Worm (Caenorhabditis elegans) whole organism, L4 larva: ENCODE data around the gene F11D5.5.

Experiments used
- D1046.2 ChIP-seq: fragments of 200-800 bp; sonication (Bioruptor generic); IDR thresholded peaks from 2 replicates; pipeline ENCODE4 v1.3.6; 2022; ENCODE audit warnings: missing genetic modification characterization, missing compliant biosample characterization
- F37D6.2 ChIP-seq: sonication (generic microtip); optimal IDR thresholded peaks from 2 replicates; lab custom pipeline; 2016; ENCODE audit warnings: mild to moderate bottlenecking, missing genetic modification characterization, missing compliant biosample characterization
- F44E2.7 ChIP-seq: fragments of 200-800 bp; sonication (Bioruptor generic); IDR thresholded peaks from 2 replicates; pipeline ENCODE4 v2.1.2; 2022; ENCODE audit warnings: missing genetic modification characterization, missing compliant biosample characterization
- R02D3.7 ChIP-seq: fragments of 150-350 bp; sonication (generic microtip); optimal IDR thresholded peaks from 3 replicates; lab custom pipeline; 2014; ENCODE audit warnings: missing biosample characterization, missing genetic modification characterization
- T20F7.1 ChIP-seq: fragments of 200-800 bp; sonication (Bioruptor generic); optimal IDR thresholded peaks from 2 replicates; lab custom pipeline; 2018; ENCODE audit warnings: mild to moderate bottlenecking, missing genetic modification characterization, missing compliant biosample characterization
- Y5F2A.4 ChIP-seq: fragments of 200-800 bp; sonication (Bioruptor generic); optimal IDR thresholded peaks from 2 replicates; lab custom pipeline; 2018; ENCODE audit warnings: mild to moderate bottlenecking, missing genetic modification characterization, missing compliant biosample characterization
- ama-1 ChIP-seq: fragments of 150-350 bp; optimal IDR thresholded peaks from 2 replicates; lab custom pipeline; 2014; ENCODE audit warnings: inconsistent platforms, mixed read lengths
- ceh-32 ChIP-seq: sonication (generic microtip); optimal IDR thresholded peaks from 2 replicates; lab custom pipeline; 2016; ENCODE audit warnings: mild to moderate bottlenecking, missing genetic modification characterization, missing compliant biosample characterization; ENCODE audit not compliant: poor library complexity
- ceh-62 ChIP-seq: sonication (generic microtip); optimal IDR thresholded peaks from 2 replicates; lab custom pipeline; 2017; ENCODE audit warnings: missing biosample characterization, missing genetic modification characterization
- ceh-82 ChIP-seq: sonication (generic microtip); optimal IDR thresholded peaks from 2 replicates; lab custom pipeline; 2017; ENCODE audit warnings: missing biosample characterization, missing genetic modification characterization
- cey-2 ChIP-seq: sonication (generic microtip); optimal IDR thresholded peaks from 3 replicates; lab custom pipeline; 2017; ENCODE audit warnings: missing genetic modification characterization, mild to moderate bottlenecking, missing compliant biosample characterization, antibody characterized with exemption, borderline replicate concordance; ENCODE audit not compliant: insufficient read depth
- ctbp-1 ChIP-seq: fragments of 200-800 bp; sonication (Bioruptor generic); IDR thresholded peaks from 2 replicates; pipeline ENCODE4 v1.3.6; 2022; ENCODE audit warnings: missing genetic modification reagents, missing genetic modification characterization, missing compliant biosample characterization
- daf-16 ChIP-seq, 3 experiments: sonication (generic microtip); optimal IDR thresholded peaks; 2 replicates each; lab custom pipeline; 2016 to 2017; ENCODE audit warnings: missing genetic modification characterization in 3 of 3, missing genetic modification reagents in 3 of 3, mild to moderate bottlenecking in 2 of 3, missing compliant biosample characterization in 2 of 3, missing biosample characterization in 1 of 3, moderate library complexity in 1 of 3
- daf-19 ChIP-seq: fragments of 200-800 bp; sonication (Bioruptor generic); conservative IDR thresholded peaks from 2 replicates; pipeline ENCODE4 v1.3.6; 2022; ENCODE audit warnings: missing genetic modification characterization, missing compliant biosample characterization
- dmd-6 ChIP-seq: fragments of 200-800 bp; sonication (Bioruptor generic); IDR thresholded peaks from 2 replicates; pipeline ENCODE4 v1.3.6; 2022; ENCODE audit warnings: missing genetic modification reagents, missing genetic modification characterization, missing compliant biosample characterization
- dve-1 ChIP-seq: sonication (generic microtip); optimal IDR thresholded peaks from 2 replicates; lab custom pipeline; 2017; ENCODE audit warnings: antibody characterized with exemption, mild to moderate bottlenecking, missing genetic modification characterization, missing compliant biosample characterization; ENCODE audit not compliant: insufficient read depth
- egl-27 ChIP-seq: sonication (generic microtip); optimal IDR thresholded peaks from 3 replicates; lab custom pipeline; 2017; ENCODE audit warnings: missing biosample characterization, missing genetic modification reagents, missing genetic modification characterization
- fkh-10 ChIP-seq: fragments of 150-350 bp; optimal IDR thresholded peaks from 2 replicates; lab custom pipeline; 2014; ENCODE audit warnings: missing biosample characterization, missing genetic modification reagents, missing genetic modification characterization
- fos-1 ChIP-seq: fragments of 150-350 bp; optimal IDR thresholded peaks from 2 replicates; lab custom pipeline; 2014; ENCODE audit warnings: missing biosample characterization, missing genetic modification characterization
- gei-8 ChIP-seq: fragments of 200-800 bp; sonication (Bioruptor generic); optimal IDR thresholded peaks from 2 replicates; lab custom pipeline; 2018; ENCODE audit warnings: mild to moderate bottlenecking, missing genetic modification characterization, missing compliant biosample characterization
- lim-7 ChIP-seq: fragments of 200-800 bp; sonication (Bioruptor generic); IDR thresholded peaks from 2 replicates; pipeline ENCODE4 v1.3.6; 2022; ENCODE audit warnings: missing genetic modification characterization, missing compliant biosample characterization
- lin-15B ChIP-seq: fragments of 150-350 bp; sonication (generic microtip); optimal IDR thresholded peaks from 3 replicates; lab custom pipeline; 2014; ENCODE audit warnings: missing biosample characterization, missing genetic modification characterization
- lin-29 ChIP-seq: fragments of 200-800 bp; sonication (Bioruptor generic); IDR thresholded peaks from 2 replicates; pipeline ENCODE4 v1.3.6; 2022; ENCODE audit warnings: missing genetic modification reagents, missing genetic modification characterization, missing compliant biosample characterization
- lin-38 ChIP-seq: fragments of 200-800 bp; sonication (Bioruptor generic); IDR thresholded peaks from 2 replicates; pipeline ENCODE4 v1.3.6; 2022; ENCODE audit warnings: missing genetic modification reagents, missing genetic modification characterization, missing compliant biosample characterization
- lir-3 ChIP-seq: sonication (generic microtip); optimal IDR thresholded peaks from 2 replicates; lab custom pipeline; 2016; ENCODE audit warnings: mild to moderate bottlenecking, missing genetic modification characterization, missing compliant biosample characterization
- lsy-2 ChIP-seq, 2 experiments: fragments of 150-350 bp in 1 of 2; sonication (generic microtip) in 1 of 2; optimal IDR thresholded peaks; 2 replicates each; lab custom pipeline; 2014 to 2017; ENCODE audit warnings: missing biosample characterization in 2 of 2, missing genetic modification characterization in 2 of 2
- madf-9 ChIP-seq: fragments of 200-800 bp; sonication (Bioruptor generic); conservative IDR thresholded peaks from 2 replicates; pipeline ENCODE4 v1.3.6; 2022; ENCODE audit warnings: missing genetic modification reagents, missing genetic modification characterization, missing compliant biosample characterization
- mep-1 ChIP-seq: fragments of 150-350 bp; sonication (generic microtip); optimal IDR thresholded peaks from 3 replicates; lab custom pipeline; 2014; ENCODE audit warnings: missing biosample characterization, missing genetic modification characterization
- mxl-3 ChIP-seq: fragments of 200-800 bp; sonication (Bioruptor generic); optimal IDR thresholded peaks from 2 replicates; lab custom pipeline; 2018; ENCODE audit warnings: mild to moderate bottlenecking, missing genetic modification characterization, missing compliant biosample characterization
- nhr-28 ChIP-seq: fragments of 150-350 bp; optimal IDR thresholded peaks from 2 replicates; lab custom pipeline; 2014; ENCODE audit warnings: missing biosample characterization, missing genetic modification characterization
- nhr-48 ChIP-seq: sonication (generic microtip); optimal IDR thresholded peaks from 2 replicates; lab custom pipeline; 2016; ENCODE audit warnings: mild to moderate bottlenecking, missing genetic modification characterization, missing compliant biosample characterization
- nhr-6 ChIP-seq: fragments of 150-350 bp; optimal IDR thresholded peaks from 2 replicates; lab custom pipeline; 2014; ENCODE audit warnings: missing biosample characterization, missing genetic modification characterization
- nhr-77 ChIP-seq: fragments of 150-350 bp; optimal IDR thresholded peaks from 2 replicates; lab custom pipeline; 2014; ENCODE audit warnings: missing biosample characterization, missing genetic modification characterization
- pha-4 ChIP-seq, 2 experiments: fragments of 150-350 bp in 1 of 2; fragments of 200-800 bp in 1 of 2; sonication (Bioruptor generic) in 1 of 2; IDR thresholded peaks in 1 of 2; optimal IDR thresholded peaks in 1 of 2; 2 replicates each; pipeline versions ENCODE4 v1.3.6 to Lab custom; 2014 to 2022; ENCODE audit warnings: missing genetic modification characterization in 2 of 2, missing genetic modification reagents in 2 of 2, missing biosample characterization in 1 of 2, missing compliant biosample characterization in 1 of 2
- pqm-1 ChIP-seq: sonication (generic microtip); optimal IDR thresholded peaks from 2 replicates; lab custom pipeline; 2017; ENCODE audit warnings: missing biosample characterization, missing genetic modification characterization
- rbr-2 ChIP-seq: sonication (generic microtip); optimal IDR thresholded peaks from 2 replicates; lab custom pipeline; 2016; ENCODE audit warnings: missing genotype, missing genetic modification characterization, missing compliant biosample characterization
- saeg-2 ChIP-seq: fragments of 200-800 bp; sonication (Bioruptor generic); IDR thresholded peaks from 2 replicates; pipeline ENCODE4 v1.3.6; 2022; ENCODE audit warnings: missing genetic modification reagents, missing genetic modification characterization, missing compliant biosample characterization
- snpc-4 ChIP-seq: fragments of 150-350 bp; optimal IDR thresholded peaks from 2 replicates; lab custom pipeline; 2014; ENCODE audit warnings: missing biosample characterization, missing genetic modification characterization
- unc-62 ChIP-seq, 3 experiments: fragments of 150-350 bp in 1 of 3; sonication (generic microtip); optimal IDR thresholded peaks in 2 of 3; peaks in 1 of 3; 1 replicate in 1 of 3; 2 replicates in 2 of 3; lab custom pipeline; 2014 to 2017; ENCODE audit warnings: missing biosample characterization in 3 of 3, missing genetic modification characterization in 3 of 3, missing genetic modification reagents in 3 of 3, missing genotype in 1 of 3
- vab-7 ChIP-seq: fragments of 200-800 bp; sonication (Bioruptor generic); IDR thresholded peaks from 2 replicates; pipeline ENCODE4 v1.3.6; 2022; ENCODE audit warnings: missing genetic modification reagents, missing genetic modification characterization, missing compliant biosample characterization
- zag-1 ChIP-seq: fragments of 150-350 bp; optimal IDR thresholded peaks from 2 replicates; lab custom pipeline; 2014; ENCODE audit warnings: missing biosample characterization, missing genetic modification characterization
- zip-11 ChIP-seq: fragments of 200-800 bp; sonication (Bioruptor generic); IDR thresholded peaks from 2 replicates; pipeline ENCODE4 v1.3.6; 2022; ENCODE audit warnings: missing genetic modification characterization, missing compliant biosample characterization
- zip-2 ChIP-seq: fragments of 150-350 bp; optimal IDR thresholded peaks from 2 replicates; lab custom pipeline; 2014; ENCODE audit warnings: missing biosample characterization, missing genetic modification characterization
- ztf-7 ChIP-seq: fragments of 150-350 bp; optimal IDR thresholded peaks from 2 replicates; lab custom pipeline; 2014; ENCODE audit warnings: missing biosample characterization, missing genetic modification characterization

The F11D5.5 gene

DNA sequence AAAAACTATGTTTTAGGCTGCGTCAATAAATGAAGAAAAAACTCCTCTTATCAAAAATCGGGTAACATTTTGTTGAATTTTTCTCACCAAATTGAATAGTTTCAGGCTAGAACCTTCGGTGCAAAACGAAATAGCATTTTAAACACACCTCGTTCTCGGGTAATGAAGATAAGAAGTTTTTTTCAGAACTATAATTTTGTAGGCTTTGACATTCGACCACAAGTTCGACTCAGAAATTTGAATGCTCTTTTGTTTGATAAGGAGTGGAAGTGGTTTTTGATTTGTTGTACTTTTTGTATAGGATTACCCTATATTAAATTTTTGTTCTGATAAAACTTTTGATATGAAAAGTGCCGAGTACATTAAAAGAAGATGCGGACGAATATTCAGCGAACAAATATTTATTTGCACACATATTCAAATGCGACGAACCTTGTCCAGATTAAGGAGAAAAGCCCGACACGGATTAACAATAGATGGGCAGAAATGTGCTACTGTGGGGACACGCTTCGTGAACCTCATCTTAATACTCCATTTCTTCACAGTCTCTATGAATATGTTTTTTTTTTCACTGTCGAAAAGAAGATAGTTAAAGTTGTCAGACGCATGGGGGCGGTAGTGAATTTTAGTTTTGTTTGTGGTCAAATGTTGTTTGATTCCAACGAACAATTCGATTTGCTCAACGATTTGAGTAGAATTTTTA is 4.9 kb downstream of the F11D5.5 start (continued):
- TF ChIP-seq T20F7.1 (GFP tag; lab: Kevin White, UChicago) = no peak
- no peak for TF ChIP-seq D1046.2
- TF ChIP-seq lin-15B (tag; lab: Kevin White, UChicago) = no peak
- no peak for TF ChIP-seq madf-9 (GFP tag; lab: Robert Waterston, UW)
- TF ChIP-seq Y5F2A.4 (GFP tag; lab: Kevin White, UChicago) = no peak
- no peak for TF ChIP-seq zip-2 (tag; lab: Kevin White, UChicago)
- no peak for TF ChIP-seq F37D6.2 (tag; lab: Kevin White, UChicago)
- no peak for TF ChIP-seq ctbp-1 (GFP tag; lab: Robert Waterston, UW)
- TF ChIP-seq lin-38 (GFP tag; lab: Robert Waterston, UW) = no peak
- TF ChIP-seq fkh-10 (GFP tag; lab: Kevin White, UChicago) = no peak
- TF ChIP-seq rbr-2 = no peak
- peak; percentile 94 for TF ChIP-seq dmd-6
- TF ChIP-seq lin-29 (GFP tag; lab: Robert Waterston, UW) = no peak
- TF ChIP-seq daf-16 (GFP tag; optimal IDR thresholded peaks at IDR 0.05; lab: Kevin White, UChicago) = no peak
- TF ChIP-seq daf-16 (tag; optimal IDR thresholded peaks at IDR 0.05; lab: Kevin White, UChicago) = peak; percentile 42
- peak; percentile 10 for TF ChIP-seq nhr-48 (tag; lab: Kevin White, UChicago)
- TF ChIP-seq mxl-3 = no peak
- TF ChIP-seq lim-7 = no peak
- TF ChIP-seq R02D3.7 = no peak
- TF ChIP-seq daf-19 (GFP tag; lab: Robert Waterston, UW) = no peak
- no peak for TF ChIP-seq F44E2.7 (GFP tag; lab: Robert Waterston, UW)
- TF ChIP-seq vab-7 (GFP tag; lab: Robert Waterston, UW) = no peak
- no peak for TF ChIP-seq ztf-7 (tag; lab: Kevin White, UChicago)
- no peak for TF ChIP-seq unc-62 (GFP tag; optimal IDR thresholded peaks at IDR 0.05 in 1 of 2; lab: Kevin White, UChicago)
- TF ChIP-seq unc-62 (tag; optimal IDR thresholded peaks at IDR 0.05; lab: Kevin White, UChicago) = no peak
- TF ChIP-seq ceh-32 (tag; lab: Kevin White, UChicago) = no peak
- TF ChIP-seq cey-2 = no peak
- peak; percentile 42 for TF ChIP-seq nhr-77
- no peak for TF ChIP-seq fos-1 (tag; lab: Kevin White, UChicago)
- no peak for TF ChIP-seq egl-27 (tag; lab: Kevin White, UChicago)
- no peak for TF ChIP-seq zip-11 (GFP tag; lab: Robert Waterston, UW)
- no peak for TF ChIP-seq ama-1
- TF ChIP-seq mep-1 (tag; lab: Kevin White, UChicago) = no peak
- TF ChIP-seq snpc-4 (tag; lab: Kevin White, UChicago) = no peak
- TF ChIP-seq lsy-2 (tag; optimal IDR thresholded peaks at IDR 0.05; lab: Kevin White, UChicago) = no peak
- TF ChIP-seq saeg-2 (GFP tag; lab: Robert Waterston, UW) = no peak
- TF ChIP-seq dve-1 = peak; percentile 57
- no peak for TF ChIP-seq gei-8 (GFP tag; lab: Kevin White, UChicago)
- TF ChIP-seq ceh-62 (tag; lab: Kevin White, UChicago) = no peak
- no peak for TF ChIP-seq zag-1
- TF ChIP-seq nhr-28 = peak; percentile 86
- TF ChIP-seq lir-3 (tag; lab: Kevin White, UChicago) = no peak
- no peak for TF ChIP-seq nhr-6 (tag; lab: Kevin White, UChicago)

DNA sequence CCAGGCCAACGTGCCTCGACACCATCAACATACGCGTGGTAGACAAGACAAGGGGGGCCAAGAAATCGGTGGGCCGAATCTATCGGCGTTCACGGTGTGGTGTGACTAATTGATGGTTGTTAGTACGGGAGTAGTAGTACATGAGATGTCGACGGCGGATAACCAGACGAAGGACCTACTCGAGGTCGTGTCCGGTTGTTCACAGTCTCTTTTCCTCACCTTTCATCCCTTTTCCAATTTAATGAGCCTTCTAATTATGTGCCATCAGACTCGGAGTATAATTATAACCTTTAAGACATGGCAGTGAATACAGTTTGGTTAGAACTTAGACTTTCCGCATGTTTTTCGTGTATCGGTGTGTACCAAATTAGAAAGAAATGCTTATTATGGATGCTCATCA is 8.8 kb downstream of the F11D5.5 start:
- TF ChIP-seq pqm-1 (tag; lab: Kevin White, UChicago) = no peak
- TF ChIP-seq ceh-32 (tag; lab: Kevin White, UChicago) = no peak
- no peak for TF ChIP-seq ceh-82
- TF ChIP-seq zag-1 = no peak
- TF ChIP-seq unc-62 (GFP tag; optimal IDR thresholded peaks at IDR 0.05 in 1 of 2; lab: Kevin White, UChicago) = no peak
- TF ChIP-seq unc-62 (tag; optimal IDR thresholded peaks at IDR 0.05; lab: Kevin White, UChicago) = no peak
- TF ChIP-seq F37D6.2 (tag; lab: Kevin White, UChicago) = no peak
- TF ChIP-seq F44E2.7 (GFP tag; lab: Robert Waterston, UW) = no peak
- no peak for TF ChIP-seq dve-1
- TF ChIP-seq pha-4 (GFP tag; IDR thresholded peaks at IDR 0.05; lab: Robert Waterston, UW) = no peak
- TF ChIP-seq pha-4 (tag; optimal IDR thresholded peaks at IDR 0.05; lab: Kevin White, UChicago) = no peak
- TF ChIP-seq, all 104 proteins: peak for 0
